Fruit fly (Drosophila melanogaster): ENCODE results near the gene CG2926.

DNA sequence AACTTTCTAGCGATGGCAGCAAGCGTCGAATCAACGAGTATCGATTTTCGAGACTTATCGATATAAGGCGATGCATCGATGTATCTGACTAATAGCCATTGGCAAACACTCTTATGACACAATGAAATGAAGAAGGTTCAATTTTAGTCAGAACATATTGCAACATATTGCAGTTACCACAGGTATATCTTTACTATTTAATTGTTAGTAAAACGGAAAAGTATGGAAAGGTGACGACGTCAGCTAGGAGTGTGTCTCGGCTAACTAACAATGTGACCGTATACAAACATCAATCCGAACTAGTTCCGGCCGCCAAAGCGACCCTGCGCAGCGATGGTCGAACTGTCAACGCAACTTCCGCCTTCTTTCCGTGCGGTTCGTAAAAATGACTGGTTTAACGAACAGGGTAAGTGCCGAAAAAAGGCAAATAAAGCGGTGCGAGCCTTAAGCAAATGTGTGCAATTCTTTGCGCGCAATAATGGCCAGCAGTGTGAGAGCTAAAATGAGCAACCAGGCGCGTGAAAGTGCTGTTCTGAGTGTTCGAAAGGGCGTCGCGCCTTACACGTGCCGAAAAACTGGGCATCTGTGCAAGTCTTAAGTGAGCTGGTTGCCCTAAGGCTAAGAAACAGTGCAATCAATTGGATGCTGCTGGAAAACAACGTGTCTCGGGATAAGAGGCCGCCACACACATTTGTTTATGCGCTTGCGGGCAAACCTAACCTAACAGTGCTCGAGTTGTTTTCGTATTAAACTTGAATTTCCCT lies 36.1 kb upstream of the CG2926 start, which contains the start of the genes Dph4, Spec2 and RpL13A:
- no peak for TF ChIP-seq kay (GFP tag; ENCODE audit: borderline replicate concordance)
- peak; percentile 92 for TF ChIP-seq bab1 (GFP tag; optimal IDR thresholded peaks at IDR 0.05)
- TF ChIP-seq Hr96 (GFP tag; optimal IDR thresholded peaks at IDR 0.05), result no peak
- TF ChIP-seq Crg-1 (GFP tag; optimal IDR thresholded peaks at IDR 0.05), result peak; percentile 98
- TF ChIP-seq CG5204 (GFP tag; optimal IDR thresholded peaks at IDR 0.05), result no peak
- TF ChIP-seq cic (GFP tag; optimal IDR thresholded peaks at IDR 0.05), result peak; percentile 72
